Fruit fly (Drosophila melanogaster) whole organism, embryonic: ENCODE measurements around the gene CG7183.

Experiments
- Atf-2 ChIP-seq: fragments of 200-800 bp; sonication (Bioruptor generic); optimal IDR thresholded peaks from 2 replicates; lab custom pipeline; 2016; ENCODE audit warnings: missing biosample characterization, missing genetic modification characterization
- CG10209 ChIP-seq: fragments of 200-800 bp; sonication (Bioruptor generic); optimal IDR thresholded peaks from 3 replicates; lab custom pipeline; 2017; ENCODE audit warnings: missing biosample characterization, mild to moderate bottlenecking, missing genetic modification characterization, missing genetic modification reagents
- CG10321 ChIP-seq: fragments of 200-800 bp; sonication (Bioruptor generic); IDR thresholded peaks from 2 replicates; pipeline ENCODE4 v1.3.6; 2022; ENCODE audit warnings: missing biosample characterization, missing genetic modification characterization
- CG10431 ChIP-seq: fragments of 200-800 bp; sonication (Bioruptor generic); optimal IDR thresholded peaks from 3 replicates; lab custom pipeline; 2018; ENCODE audit warnings: missing biosample characterization, mild to moderate bottlenecking, missing genetic modification characterization
- CG10565 ChIP-seq: fragments of 200-800 bp; sonication (Bioruptor generic); optimal IDR thresholded peaks from 3 replicates; lab custom pipeline; 2016; ENCODE audit warnings: missing biosample characterization, mild to moderate bottlenecking, missing genetic modification characterization
- CG11504 ChIP-seq: fragments of 200-800 bp; sonication (Bioruptor generic); optimal IDR thresholded peaks from 3 replicates; lab custom pipeline; 2019; ENCODE audit warnings: missing biosample characterization, mild to moderate bottlenecking, missing genetic modification characterization, moderate library complexity
- CG12104 ChIP-seq: fragments of 200-800 bp; sonication (Bioruptor generic); optimal IDR thresholded peaks from 3 replicates; lab custom pipeline; 2016; ENCODE audit warnings: missing biosample characterization, missing genetic modification characterization
- CG12299 ChIP-seq: fragments of 200-800 bp; sonication (Bioruptor generic); optimal IDR thresholded peaks from 2 replicates; lab custom pipeline; 2018; ENCODE audit warnings: missing biosample characterization, mild to moderate bottlenecking, missing genetic modification characterization
- CG13296 ChIP-seq: fragments of 200-800 bp; sonication (Bioruptor generic); optimal IDR thresholded peaks from 3 replicates; lab custom pipeline; 2018; ENCODE audit warnings: missing biosample characterization, mild to moderate bottlenecking, missing genetic modification characterization
- CG14667 ChIP-seq: fragments of 200-800 bp; sonication (Bioruptor generic); IDR thresholded peaks from 2 replicates; pipeline ENCODE4 v1.3.6; 2022; ENCODE audit warnings: missing biosample characterization, missing genetic modification characterization
- CG16779 ChIP-seq: fragments of 200-800 bp; sonication (Bioruptor generic); IDR thresholded peaks from 2 replicates; pipeline ENCODE4 v1.3.6; 2022; ENCODE audit warnings: missing biosample characterization, missing genetic modification characterization
- CG17385 ChIP-seq: fragments of 200-800 bp; sonication (Bioruptor generic); optimal IDR thresholded peaks from 3 replicates; lab custom pipeline; 2018; ENCODE audit warnings: missing biosample characterization, mild to moderate bottlenecking, missing genetic modification characterization
- CG31388 ChIP-seq: fragments of 200-800 bp; sonication (Bioruptor generic); optimal IDR thresholded peaks from 2 replicates; lab custom pipeline; 2016; ENCODE audit warnings: missing biosample characterization, missing genetic modification characterization
- CG3995 ChIP-seq: fragments of 200-800 bp; sonication (Bioruptor generic); optimal IDR thresholded peaks from 3 replicates; lab custom pipeline; 2016; ENCODE audit warnings: missing biosample characterization, missing genetic modification characterization
- CG4404 ChIP-seq: fragments of 200-800 bp; sonication (Bioruptor generic); IDR thresholded peaks from 2 replicates; pipeline ENCODE4 v1.3.6; 2022; ENCODE audit warnings: missing biosample characterization, missing genetic modification characterization
- CG5245 ChIP-seq: fragments of 200-800 bp; sonication (Bioruptor generic); optimal IDR thresholded peaks from 3 replicates; lab custom pipeline; 2016; ENCODE audit warnings: missing biosample characterization, missing genetic modification characterization
- CG6791 ChIP-seq: fragments of 200-800 bp; sonication (Bioruptor generic); IDR thresholded peaks from 3 replicates; pipeline ENCODE4 v1.3.6; 2022; ENCODE audit warnings: missing biosample characterization, missing genetic modification characterization; ENCODE audit not compliant: partially characterized antibody
- CG6854 ChIP-seq: fragments of 200-800 bp; sonication (Bioruptor generic); optimal IDR thresholded peaks from 3 replicates; lab custom pipeline; 2017; ENCODE audit warnings: missing biosample characterization, mild to moderate bottlenecking, missing genetic modification characterization
- CG7839 ChIP-seq: fragments of 200-800 bp; sonication (Bioruptor generic); optimal IDR thresholded peaks from 3 replicates; lab custom pipeline; 2018; ENCODE audit warnings: missing biosample characterization, mild to moderate bottlenecking, missing genetic modification characterization, moderate library complexity
- CG8281 ChIP-seq: fragments of 200-800 bp; sonication (Bioruptor generic); optimal IDR thresholded peaks from 2 replicates; lab custom pipeline; 2018; ENCODE audit warnings: missing biosample characterization, mild to moderate bottlenecking, missing genetic modification characterization, moderate library complexity
- CG9215 ChIP-seq: fragments of 200-800 bp; sonication (Bioruptor generic); IDR thresholded peaks from 2 replicates; pipeline ENCODE4 v1.3.6; 2022; ENCODE audit warnings: missing biosample characterization, missing genetic modification characterization
- CG9932 ChIP-seq: fragments of 200-800 bp; sonication (Bioruptor generic); IDR thresholded peaks from 2 replicates; pipeline ENCODE4 v1.3.6; 2022; ENCODE audit warnings: missing biosample characterization, missing genetic modification characterization
- Dll ChIP-seq: fragments of 200-800 bp; sonication (Bioruptor generic); IDR thresholded peaks from 4 replicates; pipeline ENCODE4 v1.3.6; 2022; ENCODE audit warnings: missing biosample characterization, missing genetic modification characterization; ENCODE audit not compliant: partially characterized antibody
- Drgx ChIP-seq: fragments of 200-800 bp; sonication (Bioruptor generic); IDR thresholded peaks from 2 replicates; pipeline ENCODE4 v1.3.6; 2022; ENCODE audit warnings: missing biosample characterization, missing genetic modification characterization
- Ets65A ChIP-seq: fragments of 200-800 bp; sonication (Bioruptor generic); peaks from one replicate; lab custom pipeline; 2016; ENCODE audit warnings: missing biosample characterization, missing genetic modification characterization
- Fer2 ChIP-seq: fragments of 200-800 bp; sonication (Bioruptor generic); optimal IDR thresholded peaks from 2 replicates; lab custom pipeline; 2018; ENCODE audit warnings: missing biosample characterization, mild to moderate bottlenecking, missing genetic modification characterization, moderate library complexity
- Fer3 ChIP-seq: fragments of 200-800 bp; sonication (Bioruptor generic); optimal IDR thresholded peaks from 2 replicates; lab custom pipeline; 2018; ENCODE audit warnings: missing biosample characterization, mild to moderate bottlenecking, missing genetic modification characterization, moderate library complexity
- Six4 ChIP-seq: fragments of 200-800 bp; sonication (Bioruptor generic); optimal IDR thresholded peaks from 2 replicates; lab custom pipeline; 2016; ENCODE audit warnings: missing biosample characterization, missing genetic modification characterization
- Spps ChIP-seq: fragments of 200-800 bp; sonication (Bioruptor generic); optimal IDR thresholded peaks from 2 replicates; lab custom pipeline; 2018; ENCODE audit warnings: missing biosample characterization, mild to moderate bottlenecking, missing genetic modification characterization
- Tbp ChIP-seq: fragments of >200 bp; optimal IDR thresholded peaks from 2 replicates; lab custom pipeline; 2018; ENCODE audit warnings: missing biosample characterization, missing genetic modification characterization
- Usf ChIP-seq: fragments of 200-800 bp; sonication (Bioruptor generic); optimal IDR thresholded peaks from 2 replicates; lab custom pipeline; 2017; ENCODE audit warnings: missing genotype, missing biosample characterization, missing genetic modification characterization
- ash1 ChIP-seq: fragments of 200-800 bp; sonication (Bioruptor generic); optimal IDR thresholded peaks from 2 replicates; lab custom pipeline; 2018; ENCODE audit warnings: missing biosample characterization, mild to moderate bottlenecking, missing genetic modification characterization
- br ChIP-seq: fragments of >200 bp; optimal IDR thresholded peaks from 2 replicates; lab custom pipeline; 2017
- caup ChIP-seq: fragments of 200-800 bp; sonication (Bioruptor generic); optimal IDR thresholded peaks from 3 replicates; lab custom pipeline; 2017; ENCODE audit warnings: missing biosample characterization, mild to moderate bottlenecking, missing genetic modification characterization, moderate library complexity; ENCODE audit not compliant: severe bottlenecking
- chn ChIP-seq: fragments of 200-800 bp; sonication (Bioruptor generic); optimal IDR thresholded peaks from 2 replicates; lab custom pipeline; 2016; ENCODE audit warnings: missing biosample characterization, missing genetic modification characterization
- crol ChIP-seq: fragments of 200-800 bp; sonication (Bioruptor generic); IDR thresholded peaks from 2 replicates; pipeline ENCODE4 v1.3.6; 2022; ENCODE audit warnings: missing biosample characterization, missing genetic modification characterization
- emc ChIP-seq: fragments of 200-800 bp; sonication (Bioruptor generic); optimal IDR thresholded peaks from 2 replicates; lab custom pipeline; 2016; ENCODE audit warnings: missing biosample characterization, missing genetic modification characterization
- fru ChIP-seq: fragments of >200 bp; optimal IDR thresholded peaks from 2 replicates; lab custom pipeline; 2017
- h ChIP-seq: fragments of >200 bp; optimal IDR thresholded peaks from 2 replicates; lab custom pipeline; 2017
- lmd ChIP-seq: fragments of 200-800 bp; sonication (Bioruptor generic); IDR thresholded peaks from 2 replicates; pipeline ENCODE4 v1.3.6; 2022; ENCODE audit warnings: missing biosample characterization, missing genetic modification characterization
- luna ChIP-seq: fragments of 200-800 bp; sonication (Bioruptor generic); optimal IDR thresholded peaks from 2 replicates; lab custom pipeline; 2016; ENCODE audit warnings: missing biosample characterization, missing genetic modification characterization
- p53 ChIP-seq: fragments of 200-800 bp; sonication (Bioruptor generic); optimal IDR thresholded peaks from 2 replicates; lab custom pipeline; 2016; ENCODE audit warnings: missing biosample characterization, missing genetic modification characterization
- pan ChIP-seq, 4 experiments: fragments of >200 bp in 3 of 4; fragments of 200-800 bp in 1 of 4; sonication (Bioruptor generic) in 1 of 4; optimal IDR thresholded peaks in 3 of 4; IDR thresholded peaks in 1 of 4; 2 replicates each; pipeline versions ENCODE4 v1.3.6 to Lab custom; 2017 to 2022; ENCODE audit warnings: missing biosample characterization in 2 of 4, missing genetic modification characterization in 2 of 4, mixed read lengths in 1 of 4
- salm ChIP-seq: fragments of 200-800 bp; sonication (Bioruptor generic); optimal IDR thresholded peaks from 2 replicates; lab custom pipeline; 2018; ENCODE audit warnings: missing biosample characterization, mild to moderate bottlenecking, missing genetic modification characterization
- sima ChIP-seq: fragments of 200-800 bp; sonication (Bioruptor generic); optimal IDR thresholded peaks from 2 replicates; lab custom pipeline; 2016; ENCODE audit warnings: missing biosample characterization, missing genetic modification characterization
- slp2 ChIP-seq: fragments of 200-800 bp; sonication (Bioruptor generic); optimal IDR thresholded peaks from 2 replicates; lab custom pipeline; 2016; ENCODE audit warnings: missing biosample characterization, missing genetic modification characterization
- sr ChIP-seq: fragments of 200-800 bp; sonication (Bioruptor generic); IDR thresholded peaks from 3 replicates; pipeline ENCODE4 v1.3.6; 2022; ENCODE audit warnings: missing biosample characterization, missing genetic modification characterization
- tgo ChIP-seq: fragments of 200-800 bp; sonication (Bioruptor generic); IDR thresholded peaks from 3 replicates; pipeline ENCODE4 v1.3.6; 2022; ENCODE audit warnings: missing biosample characterization, missing genetic modification characterization
- tup ChIP-seq: fragments of 200-800 bp; sonication (Bioruptor generic); optimal IDR thresholded peaks from 2 replicates; lab custom pipeline; 2016; ENCODE audit warnings: missing biosample characterization, mild to moderate bottlenecking, missing genetic modification characterization, moderate library complexity
- usp ChIP-seq: fragments of >200 bp; optimal IDR thresholded peaks from 2 replicates; lab custom pipeline; 2017; ENCODE audit warnings: missing biosample characterization, missing genetic modification characterization
- vfl ChIP-seq: fragments of 200-800 bp; sonication (Bioruptor generic); optimal IDR thresholded peaks from 2 replicates; lab custom pipeline; 2016; ENCODE audit warnings: missing biosample characterization, missing genetic modification characterization
- wor ChIP-seq: fragments of 200-800 bp; sonication (Bioruptor generic); IDR thresholded peaks from 2 replicates; pipeline ENCODE4 v1.3.6; 2022; ENCODE audit warnings: missing biosample characterization, missing genetic modification characterization

Gene CG7183

dm6 chr3R:18226043-18226808, 5.7 kb upstream of the CG7183 start, which contains the start of the genes CG7168 and Mdh2 (continued):
- no peak for TF ChIP-seq Usf (GFP tag; lab: Kevin White, UChicago)
- no peak for TF ChIP-seq Drgx (GFP tag; lab: Robert Waterston, UW)
- TF ChIP-seq Fer2 (tag; lab: Kevin White, UChicago), result no peak
- TF ChIP-seq CG10321 (GFP tag; lab: Robert Waterston, UW), result no peak
- no peak for TF ChIP-seq fru
- no peak for TF ChIP-seq CG13296 (GFP tag; lab: Kevin White, UChicago)
- no peak for TF ChIP-seq usp
- TF ChIP-seq Spps, result no peak
- TF ChIP-seq Ets65A, result no peak
- no peak for TF ChIP-seq CG12299 (tag; lab: Kevin White, UChicago)
- TF ChIP-seq CG14667 (GFP tag; lab: Robert Waterston, UW), result no peak
- TF ChIP-seq CG10209 (GFP tag; lab: Kevin White, UChicago), result no peak
- no peak for TF ChIP-seq CG5245 (GFP tag; lab: Kevin White, UChicago)
- no peak for TF ChIP-seq tup (GFP tag; lab: Kevin White, UChicago)
- TF ChIP-seq h (lab: Kevin White, UChicago), result no peak
- no peak for TF ChIP-seq ash1 (GFP tag; lab: Kevin White, UChicago)
- no peak for TF ChIP-seq pan (optimal IDR thresholded peaks at IDR 0.05; lab: Kevin White, UChicago)
- peak in 1 of 2 experiments; percentile 18 for TF ChIP-seq pan (GFP tag; optimal IDR thresholded peaks at IDR 0.05 in 1 of 2, IDR thresholded peaks at IDR 0.05 in 1 of 2)
- TF ChIP-seq slp2 (GFP tag; lab: Kevin White, UChicago), result no peak
- peak; percentile 2 for TF ChIP-seq CG11504 (tag; lab: Kevin White, UChicago)
- TF ChIP-seq CG9215 (GFP tag; lab: Robert Waterston, UW), result no peak
- TF ChIP-seq Tbp (GFP tag; lab: Kevin White, UChicago), result no peak
- TF ChIP-seq CG10431 (GFP tag; lab: Kevin White, UChicago), result no peak
- no peak for TF ChIP-seq wor
- no peak for TF ChIP-seq sima (GFP tag; lab: Kevin White, UChicago)
- no peak for TF ChIP-seq Atf-2 (GFP tag; lab: Kevin White, UChicago)
- TF ChIP-seq CG4404 (GFP tag; lab: Robert Waterston, UW), result no peak
- TF ChIP-seq vfl, result no peak
- TF ChIP-seq sr (GFP tag; lab: Robert Waterston, UW), result no peak
- no peak for TF ChIP-seq luna (GFP tag; lab: Kevin White, UChicago)
- TF ChIP-seq crol, result peak; percentile 35; the same call in 1 of the 2 replicates
- no peak for TF ChIP-seq Fer3 (tag; lab: Kevin White, UChicago)
- TF ChIP-seq lmd (GFP tag; lab: Robert Waterston, UW), result no peak; the same call in 1 of the 2 replicates
- TF ChIP-seq salm (tag; lab: Kevin White, UChicago), result no peak
- peak; percentile 9 for TF ChIP-seq caup (GFP tag; lab: Kevin White, UChicago)
- TF ChIP-seq br (lab: Kevin White, UChicago), result no peak
- no peak for TF ChIP-seq tgo (GFP tag; lab: Robert Waterston, UW)
- TF ChIP-seq Six4, result no peak
- TF ChIP-seq CG3995 (GFP tag; lab: Kevin White, UChicago), result no peak
- peak; percentile 9 for TF ChIP-seq chn (GFP tag; lab: Kevin White, UChicago)
- no peak for TF ChIP-seq CG16779
- TF ChIP-seq CG8281 (tag; lab: Kevin White, UChicago), result no peak
- TF ChIP-seq CG12104 (GFP tag; lab: Kevin White, UChicago), result no peak
- TF ChIP-seq Dll (GFP tag; lab: Robert Waterston, UW), result peak; percentile 88
- TF ChIP-seq CG6854, result no peak
- TF ChIP-seq CG31388 (GFP tag; lab: Kevin White, UChicago), result no peak
- no peak for TF ChIP-seq p53 (GFP tag; lab: Kevin White, UChicago)
- no peak for TF ChIP-seq CG17385 (GFP tag; lab: Kevin White, UChicago)
- TF ChIP-seq CG9932 (GFP tag; lab: Robert Waterston, UW), result no peak
- TF ChIP-seq CG6791 (GFP tag; lab: Robert Waterston, UW), result peak; percentile 86
- TF ChIP-seq CG10565 (GFP tag; lab: Kevin White, UChicago), result no peak
- no peak for TF ChIP-seq emc (GFP tag; lab: Kevin White, UChicago)
- no peak for TF ChIP-seq CG7839 (tag; lab: Kevin White, UChicago)
